Worm (Caenorhabditis elegans) whole organism, L4 larva: ENCODE data around the gene F28A10.7.

Experiments used
- fos-1 ChIP-seq: fragments of 150-350 bp; optimal IDR thresholded peaks from 2 replicates; lab custom pipeline; 2014; ENCODE audit warnings: missing biosample characterization, missing genetic modification characterization
- nhr-10 ChIP-seq: fragments of 150-350 bp; optimal IDR thresholded peaks from 2 replicates; lab custom pipeline; 2014; ENCODE audit warnings: missing biosample characterization, missing genetic modification characterization
- pha-4 ChIP-seq, 2 experiments: fragments of 150-350 bp in 1 of 2; fragments of 200-800 bp in 1 of 2; sonication (Bioruptor generic) in 1 of 2; IDR thresholded peaks in 1 of 2; optimal IDR thresholded peaks in 1 of 2; 2 replicates each; pipeline versions ENCODE4 v1.3.6 to Lab custom; 2014 to 2022; ENCODE audit warnings: missing genetic modification characterization in 2 of 2, missing genetic modification reagents in 2 of 2, missing biosample characterization in 1 of 2, missing compliant biosample characterization in 1 of 2

DNA sequence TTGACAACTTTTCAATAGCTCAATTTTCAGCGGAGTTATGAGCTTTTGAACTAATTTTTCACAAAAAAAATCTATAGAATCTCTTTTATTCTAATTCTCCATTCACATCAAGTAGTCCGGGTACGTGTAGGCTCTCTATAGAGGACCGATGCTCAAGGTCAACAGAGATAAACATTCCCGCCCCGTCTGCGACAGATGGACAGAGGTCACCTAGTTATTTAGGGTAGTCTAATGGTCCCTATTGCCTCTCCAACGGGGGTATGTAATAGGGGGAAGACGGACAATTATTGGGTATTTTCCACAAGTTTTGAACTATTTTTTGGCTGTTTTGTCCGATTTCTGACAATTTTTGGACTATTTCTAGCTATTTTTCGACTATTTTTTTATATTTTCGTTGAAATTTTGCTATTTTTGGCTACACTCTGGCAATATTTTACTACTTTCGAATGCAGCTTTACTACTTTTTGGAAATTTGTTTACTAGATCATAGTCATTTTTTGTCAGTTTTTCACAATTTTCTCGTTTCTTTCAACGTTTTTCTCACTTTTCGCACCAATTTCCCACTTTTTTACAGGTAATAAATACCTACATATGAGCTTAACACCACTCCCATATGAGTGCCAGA, 22.8 kb upstream of the F28A10.7 start, which contains the start of gene fbxc-51:
- TF ChIP-seq nhr-10, result no peak
- TF ChIP-seq fos-1, result no peak
- TF ChIP-seq pha-4 (GFP tag; IDR thresholded peaks at IDR 0.05; lab: Robert Waterston, UW), result no peak
- no peak for TF ChIP-seq pha-4 (tag; optimal IDR thresholded peaks at IDR 0.05; lab: Kevin White, UChicago)
